Worm (Caenorhabditis elegans): ENCODE measurements around the gene EEED8.2.
A peak's percentile ranks its signal among the peaks of the same experiment; 100 is the strongest.

The EEED8.2 gene

ce11 chrII:5378239-5378521, 38.3 kb upstream of the EEED8.2 start (continued):
- TF ChIP-seq unc-62 (GFP tag; optimal IDR thresholded peaks at IDR 0.05 in 1 of 2) (peak in 1 of 2 experiments; percentile 49), unc-62 (tag; optimal IDR thresholded peaks at IDR 0.05) (no peak)

- TF ChIP-seq jun-1 (tag; optimal IDR thresholded peaks at IDR 0.05) (peak; percentile 40), dve-1 (tag; optimal IDR thresholded peaks at IDR 0.05; ENCODE audit: insufficient read depth) (peak; percentile 85), daf-12 (tag; optimal IDR thresholded peaks at IDR 0.05) (no peak), F26F4.8 (GFP tag; conservative IDR thresholded peaks at IDR 0.05) (no peak), nhr-28 (tag; optimal IDR thresholded peaks at IDR 0.05) (peak; percentile 93), lin-1 (GFP tag; IDR thresholded peaks at IDR 0.05) (0 out of 2 replicates have a peak, but pooled peaks have one; percentile 53), ceh-32 (tag; optimal IDR thresholded peaks at IDR 0.05; ENCODE audit: poor library complexity) (no peak), mdl-1 (tag; optimal IDR thresholded peaks at IDR 0.05) (peak; percentile 7 to 47), mep-1 (tag; optimal IDR thresholded peaks at IDR 0.05) (peak; percentile 86), nhr-102 (tag; optimal IDR thresholded peaks at IDR 0.05) (peak; percentile 59), D1046.2 (GFP tag; IDR thresholded peaks at IDR 0.05) (no peak), hif-1 (tag; optimal IDR thresholded peaks at IDR 0.05) (peak; percentile 22), zag-1 (tag; optimal IDR thresholded peaks at IDR 0.05) (no peak), Y5F2A.4 (GFP tag; optimal IDR thresholded peaks at IDR 0.05) (no peak), ces-1 (GFP tag; optimal IDR thresholded peaks at IDR 0.05) (no peak), T20F7.1 (GFP tag; optimal IDR thresholded peaks at IDR 0.05) (peak; percentile 76), lin-13 (GFP tag; optimal IDR thresholded peaks at IDR 0.05) (peak; percentile 54), nhr-48 (tag; optimal IDR thresholded peaks at IDR 0.05) (no peak), egl-27 (tag; optimal IDR thresholded peaks at IDR 0.05) (no peak), dpl-1 (GFP tag; optimal IDR thresholded peaks at IDR 0.05) (peak; percentile 38), nhr-42 (GFP tag; IDR thresholded peaks at IDR 0.05) (peak; percentile 36; the same call in 1 of the 2 replicates), Y75B8A.6 (GFP tag; IDR thresholded peaks at IDR 0.05) (0 out of 2 replicates have a peak, but pooled peaks have one; percentile 27), zip-2 (tag; optimal IDR thresholded peaks at IDR 0.05) (no peak), gei-8 (GFP tag; optimal IDR thresholded peaks at IDR 0.05) (peak; percentile 77), attf-4 (tag; optimal IDR thresholded peaks at IDR 0.05) (no peak), zip-11 (GFP tag; IDR thresholded peaks at IDR 0.05) (no peak), sdz-12 (GFP tag; optimal IDR thresholded peaks at IDR 0.05) (no peak), tag-97 (GFP tag; IDR thresholded peaks at IDR 0.05) (no peak), madf-9 (GFP tag; conservative IDR thresholded peaks at IDR 0.05) (peak; percentile 35; the same call in 1 of the 2 replicates), hlh-11 (tag; optimal IDR thresholded peaks at IDR 0.05) (peak; percentile 93), rbr-2 (tag; optimal IDR thresholded peaks at IDR 0.05) (peak; percentile 46), fos-1 (tag; optimal IDR thresholded peaks at IDR 0.05) (no peak), T26A8.4 (GFP tag; IDR thresholded peaks at IDR 0.05) (peak; percentile 78), daf-16 (GFP tag; optimal IDR thresholded peaks at IDR 0.05) (peak in 1 of 2 experiments; percentile 16), daf-16 (tag; optimal IDR thresholded peaks at IDR 0.05) (peak; percentile 72), Y48G9A.11 (GFP tag; IDR thresholded peaks at IDR 0.05) (no peak), lin-39 (tag; optimal IDR thresholded peaks at IDR 0.05) (no peak), nhr-76 (tag; optimal IDR thresholded peaks at IDR 0.05) (no peak), ceh-28 (tag; optimal IDR thresholded peaks at IDR 0.05) (no peak), snpc-1.2 (GFP tag; IDR thresholded peaks at IDR 0.05) (peak; percentile 58; the same call in 1 of the 2 replicates), hlh-30 (tag; optimal IDR thresholded peaks at IDR 0.05; ENCODE audit: insufficient read depth) (peak; percentile 83), saeg-2 (GFP tag; IDR thresholded peaks at IDR 0.05) (no peak), lin-38 (GFP tag; IDR thresholded peaks at IDR 0.05) (peak; percentile 79), unc-39 (tag; optimal IDR thresholded peaks at IDR 0.05) (no peak), ztf-7 (tag; optimal IDR thresholded peaks at IDR 0.05) (no peak), ztf-11 (tag; optimal IDR thresholded peaks at IDR 0.05) (no peak), duxl-1 (tag; optimal IDR thresholded peaks at IDR 0.05; ENCODE audit: poor library complexity) (peak; percentile 50), nhr-6 (tag; optimal IDR thresholded peaks at IDR 0.05) (peak; percentile 93), php-3 (GFP tag; IDR thresholded peaks at IDR 0.05) (0 out of 2 replicates have a peak, but pooled peaks have one; percentile 14)
Observed at ce11 chrII:5379614-5380077, 36.9 kb upstream of the EEED8.2 start, which contains the start of gene pkc-3. TSS of gene pkc-3 (plus strand) at chrII:5380027.

Measured in whole organism, L4 larva.